ENCODE assay signal across 2 fruit fly cellular contexts in genomic region chr3L:2820930-2821505, dm6.
TF ChIP-seq lines count a peak whose summit lies in the region.

No protein-coding gene starts in this region.

TF ChIP-seq in whole organism, embryonic, 481 proteins besides CTCF, POLR2A, EP300 and RAD21 (continued from another document and continues in another):
- peak; percentile 24 for TF ChIP-seq CG7745 (tag; optimal IDR thresholded peaks at IDR 0.05; lab: Kevin White, UChicago)
- TF ChIP-seq CG34376 (GFP tag; optimal IDR thresholded peaks at IDR 0.05; lab: Kevin White, UChicago): peak; percentile 87
- TF ChIP-seq Hr3 (GFP tag; optimal IDR thresholded peaks at IDR 0.05; lab: Kevin White, UChicago): no peak
- TF ChIP-seq salm (tag; optimal IDR thresholded peaks at IDR 0.05; lab: Kevin White, UChicago): peak; percentile 20
- peak; percentile 55 for TF ChIP-seq kni (GFP tag; optimal IDR thresholded peaks at IDR 0.05; lab: Kevin White, UChicago)
- TF ChIP-seq Side (GFP tag; optimal IDR thresholded peaks at IDR 0.05; lab: Kevin White, UChicago): peak; percentile 46
- peak; percentile 48 for TF ChIP-seq D19A (tag; optimal IDR thresholded peaks at IDR 0.05; lab: Kevin White, UChicago)
- no peak for TF ChIP-seq emc (GFP tag; optimal IDR thresholded peaks at IDR 0.05; lab: Kevin White, UChicago)
- peak; percentile 38 for TF ChIP-seq Asciz (GFP tag; optimal IDR thresholded peaks at IDR 0.05; lab: Kevin White, UChicago)
- TF ChIP-seq Hr51 (GFP tag; optimal IDR thresholded peaks at IDR 0.05; lab: Kevin White, UChicago): peak in 1 of 2 experiments; percentile 4
- 0 out of 2 replicates have a peak, but pooled peaks have one; percentile 22 for TF ChIP-seq cas (GFP tag; IDR thresholded peaks at IDR 0.05; lab: Robert Waterston, UW)
- TF ChIP-seq ash1 (GFP tag; optimal IDR thresholded peaks at IDR 0.05; lab: Kevin White, UChicago): peak; percentile 56
- TF ChIP-seq CG6175 (GFP tag; IDR thresholded peaks at IDR 0.05; lab: Robert Waterston, UW): no peak; the same call in 2 of the 3 replicates
- peak; percentile 31 for TF ChIP-seq her (GFP tag; optimal IDR thresholded peaks at IDR 0.05; lab: Kevin White, UChicago)
- peak; percentile 56 for TF ChIP-seq sug (tag; optimal IDR thresholded peaks at IDR 0.05; lab: Kevin White, UChicago)
- peak; percentile 8 for TF ChIP-seq CG12391 (tag; optimal IDR thresholded peaks at IDR 0.05; lab: Kevin White, UChicago)
- no peak for TF ChIP-seq zfh2 (GFP tag; optimal IDR thresholded peaks at IDR 0.05; lab: Kevin White, UChicago)
- no peak for TF ChIP-seq sima (GFP tag; optimal IDR thresholded peaks at IDR 0.05; lab: Kevin White, UChicago)
- TF ChIP-seq Eip74EF (GFP tag; optimal IDR thresholded peaks at IDR 0.05; lab: Kevin White, UChicago): peak in 1 of 2 experiments; percentile 18
- TF ChIP-seq unc-4 (GFP tag; IDR thresholded peaks at IDR 0.05; lab: Robert Waterston, UW; ENCODE audit: partially characterized antibody): peak; percentile 43; the same call in 1 of the 2 replicates
- TF ChIP-seq CG31365 (tag; optimal IDR thresholded peaks at IDR 0.05; lab: Kevin White, UChicago): no peak
- TF ChIP-seq CG9437 (GFP tag; optimal IDR thresholded peaks at IDR 0.05; lab: Kevin White, UChicago): peak; percentile 66
- peak; percentile 78; the same call in 2 of the 3 replicates for TF ChIP-seq so (GFP tag; IDR thresholded peaks at IDR 0.05; lab: Robert Waterston, UW)
- no peak; the same call in 1 of the 2 replicates for TF ChIP-seq ranshi (GFP tag; IDR thresholded peaks at IDR 0.05; lab: Robert Waterston, UW)
- TF ChIP-seq vvl (GFP tag; IDR thresholded peaks at IDR 0.05; lab: Robert Waterston, UW): peak; percentile 34; the same call in 1 of the 2 replicates
- TF ChIP-seq CG13424 (tag; optimal IDR thresholded peaks at IDR 0.05; lab: Kevin White, UChicago): no peak
- peak; percentile 36; the same call in 1 of the 2 replicates for TF ChIP-seq bowl (GFP tag; IDR thresholded peaks at IDR 0.05; lab: Robert Waterston, UW)
- peak; percentile 33 for TF ChIP-seq CG33557 (GFP tag; optimal IDR thresholded peaks at IDR 0.05; lab: Kevin White, UChicago)
- TF ChIP-seq CG4617 (GFP tag; optimal IDR thresholded peaks at IDR 0.05; lab: Kevin White, UChicago; ENCODE audit: borderline replicate concordance): no peak
- peak; percentile 89 for TF ChIP-seq Med (GFP tag; lab: Kevin White, UChicago)
- peak; percentile 20 for TF ChIP-seq grn (GFP tag; optimal IDR thresholded peaks at IDR 0.05; lab: Kevin White, UChicago)
- peak; percentile 89 for TF ChIP-seq CG4424 (GFP tag; optimal IDR thresholded peaks at IDR 0.05; lab: Kevin White, UChicago)
- TF ChIP-seq bbx (GFP tag; IDR thresholded peaks at IDR 0.05; lab: Robert Waterston, UW; ENCODE audit: partially characterized antibody): peak; percentile 66
- no peak for TF ChIP-seq CG8281 (tag; optimal IDR thresholded peaks at IDR 0.05; lab: Kevin White, UChicago)
- TF ChIP-seq Jarid2 (GFP tag; optimal IDR thresholded peaks at IDR 0.05; lab: Kevin White, UChicago): peak; percentile 89
- no peak for TF ChIP-seq gem (tag; optimal IDR thresholded peaks at IDR 0.05; lab: Kevin White, UChicago)
- no peak for TF ChIP-seq HLH54F (GFP tag; optimal IDR thresholded peaks at IDR 0.05; lab: Kevin White, UChicago)
- peak; percentile 4 for TF ChIP-seq jumu (GFP tag; optimal IDR thresholded peaks at IDR 0.05; lab: Kevin White, UChicago)
- peak; percentile 28; the same call in 1 of the 2 replicates for TF ChIP-seq hbn (GFP tag; IDR thresholded peaks at IDR 0.05; lab: Robert Waterston, UW; ENCODE audit: partially characterized antibody)
- TF ChIP-seq CG13296 (GFP tag; optimal IDR thresholded peaks at IDR 0.05; lab: Kevin White, UChicago): peak; percentile 37
- no peak for TF ChIP-seq ems (GFP tag; optimal IDR thresholded peaks at IDR 0.05; lab: Kevin White, UChicago)
- TF ChIP-seq sens (GFP tag; lab: Kevin White, UChicago): no peak
- no peak for TF ChIP-seq Hr39 (optimal IDR thresholded peaks at IDR 0.05; lab: Kevin White, UChicago)
- TF ChIP-seq Mes4 (GFP tag; optimal IDR thresholded peaks at IDR 0.05; lab: Kevin White, UChicago): peak; percentile 55
- peak; percentile 98 for TF ChIP-seq cg (GFP tag; optimal IDR thresholded peaks at IDR 0.05; lab: Kevin White, UChicago)
- TF ChIP-seq MTF-1 (GFP tag; optimal IDR thresholded peaks at IDR 0.05; lab: Kevin White, UChicago; ENCODE audit: borderline replicate concordance): no peak
- TF ChIP-seq otp (GFP tag; IDR thresholded peaks at IDR 0.05; lab: Robert Waterston, UW): no peak
- TF ChIP-seq CG18599 (GFP tag; optimal IDR thresholded peaks at IDR 0.05; lab: Kevin White, UChicago): peak; percentile 53
- peak; percentile 9; the same call in 1 of the 3 replicates for TF ChIP-seq zfh1 (GFP tag; IDR thresholded peaks at IDR 0.05; lab: Robert Waterston, UW)
- peak in 1 of 3 experiments; percentile 2 for TF ChIP-seq Stat92E (GFP tag; optimal IDR thresholded peaks at IDR 0.05; lab: Kevin White, UChicago)
- no peak for TF ChIP-seq CG10654 (GFP tag; optimal IDR thresholded peaks at IDR 0.05; lab: Kevin White, UChicago)
- TF ChIP-seq Drgx (GFP tag; IDR thresholded peaks at IDR 0.05; lab: Robert Waterston, UW): peak; percentile 84
- no peak for TF ChIP-seq eve (GFP tag; optimal IDR thresholded peaks at IDR 0.05; lab: Kevin White, UChicago)
- peak; percentile 32 for TF ChIP-seq ftz-f1 (GFP tag; optimal IDR thresholded peaks at IDR 0.05; lab: Kevin White, UChicago)
- TF ChIP-seq gro (GFP tag; optimal IDR thresholded peaks at IDR 0.05; lab: Kevin White, UChicago): peak; percentile 16
- TF ChIP-seq CG14667 (GFP tag; IDR thresholded peaks at IDR 0.05; lab: Robert Waterston, UW): no peak
- peak; percentile 44 for TF ChIP-seq run (tag; optimal IDR thresholded peaks at IDR 0.05; lab: Kevin White, UChicago)
- TF ChIP-seq pb (GFP tag; optimal IDR thresholded peaks at IDR 0.05; lab: Kevin White, UChicago): no peak
- peak; percentile 69 for TF ChIP-seq lab (GFP tag; optimal IDR thresholded peaks at IDR 0.05; lab: Kevin White, UChicago)
- TF ChIP-seq Adf1 (GFP tag; IDR thresholded peaks at IDR 0.05; lab: Robert Waterston, UW): peak; percentile 99
- TF ChIP-seq sens-2 (GFP tag; IDR thresholded peaks at IDR 0.05; lab: Robert Waterston, UW): peak; percentile 67
- peak; percentile 11 for TF ChIP-seq CoRest (tag; optimal IDR thresholded peaks at IDR 0.05; lab: Kevin White, UChicago)
- TF ChIP-seq slou (GFP tag; optimal IDR thresholded peaks at IDR 0.05; lab: Kevin White, UChicago): no peak
- no peak for TF ChIP-seq fd3F (GFP tag; optimal IDR thresholded peaks at IDR 0.05; lab: Kevin White, UChicago)

TF ChIP-seq in whole organism, prepupa, 60 proteins besides CTCF, POLR2A, EP300 and RAD21 (continued from another document):
- TF ChIP-seq CG3032 (tag; optimal IDR thresholded peaks at IDR 0.05; lab: Kevin White, UChicago): peak; percentile 83
- peak; percentile 31 for TF ChIP-seq Hr4 (GFP tag; optimal IDR thresholded peaks at IDR 0.05; lab: Kevin White, UChicago)
- peak; percentile 41 for TF ChIP-seq Smox (GFP tag; optimal IDR thresholded peaks at IDR 0.05; lab: Kevin White, UChicago)
- TF ChIP-seq CG4318 (GFP tag; optimal IDR thresholded peaks at IDR 0.05; lab: Kevin White, UChicago): no peak
- peak; percentile 9; the same call in 1 of the 2 replicates for TF ChIP-seq CG11294 (GFP tag; IDR thresholded peaks at IDR 0.05; lab: Robert Waterston, UW)
- no peak for TF ChIP-seq Sox15 (GFP tag; optimal IDR thresholded peaks at IDR 0.05; lab: Kevin White, UChicago)
- peak; percentile 87 for TF ChIP-seq CG6854 (GFP tag; optimal IDR thresholded peaks at IDR 0.05; lab: Kevin White, UChicago)
- TF ChIP-seq CG32006 (GFP tag; optimal IDR thresholded peaks at IDR 0.05; lab: Kevin White, UChicago): peak; percentile 68
- no peak for TF ChIP-seq CG6792 (GFP tag; optimal IDR thresholded peaks at IDR 0.05; lab: Kevin White, UChicago)
